Worm (Caenorhabditis elegans) whole organism, L4/young adult: ENCODE measurements around the gene F21G4.1.

Source experiments
- W03F9.2 ChIP-seq: fragments of 150-350 bp; optimal IDR thresholded peaks from 2 replicates; lab custom pipeline; 2014; ENCODE audit warnings: missing biosample characterization, missing genetic modification characterization
- dao-5 ChIP-seq: sonication (generic microtip); optimal IDR thresholded peaks from 2 replicates; lab custom pipeline; 2016; ENCODE audit warnings: missing genotype, missing genetic modification characterization, moderate library complexity, missing compliant biosample characterization
- him-1 ChIP-seq: sonication (generic microtip); optimal IDR thresholded peaks from 2 replicates; lab custom pipeline; 2016; ENCODE audit warnings: missing genotype, missing genetic modification reagents, missing genetic modification characterization, missing compliant biosample characterization

F21G4.1 gene

DNA sequence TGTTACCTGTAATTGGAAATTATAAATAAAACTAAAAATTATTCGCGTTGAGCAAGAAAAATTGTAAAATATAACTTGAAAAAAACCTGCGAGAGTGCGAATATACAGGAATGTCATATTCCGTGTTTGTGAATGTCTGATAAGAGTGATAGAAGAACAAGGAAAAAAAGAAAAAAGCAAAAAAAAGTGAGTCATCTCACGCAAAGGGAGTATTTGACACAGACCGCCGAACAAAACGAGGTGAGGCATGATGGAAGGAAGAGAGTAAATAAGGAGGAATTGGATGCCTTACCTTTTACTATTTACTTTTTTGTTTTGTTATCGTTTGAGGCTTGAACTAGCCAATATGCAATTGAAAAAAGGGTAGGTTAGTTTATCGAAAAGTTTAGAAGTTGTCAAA, at the start of gene F21G4.1:
Gene F21G4.1, minus strand, starts transcription at position 6 of the 400 bp plus-strand sequence.
- no peak for TF ChIP-seq dao-5

DNA sequence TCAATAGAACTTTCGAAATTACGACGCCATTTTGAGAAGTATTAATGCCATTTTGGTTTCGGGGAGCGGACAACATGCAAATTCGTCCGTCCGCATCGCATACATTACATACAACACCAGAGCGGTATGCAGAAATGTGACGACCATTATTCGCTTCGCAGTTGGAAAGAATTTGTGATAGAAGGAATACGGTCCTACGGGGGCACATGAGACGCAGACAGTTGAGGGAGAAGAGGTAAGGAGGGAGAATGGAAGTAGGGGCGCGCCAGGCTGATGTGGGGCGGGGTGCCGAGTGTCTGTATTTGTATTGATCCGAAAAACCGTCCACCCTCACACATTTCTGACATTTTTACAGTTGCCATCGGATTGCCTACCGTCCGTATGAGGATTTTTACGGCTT, 49.3 kb upstream of the F21G4.1 start:
- TF ChIP-seq him-1 (no peak), W03F9.2 (no peak), dao-5 (no peak)

ce11 chrX:9940524-9940923, 48.4 kb upstream of the F21G4.1 start:
- no peak for TF ChIP-seq him-1
- TF ChIP-seq W03F9.2: no peak
- no peak for TF ChIP-seq dao-5

DNA sequence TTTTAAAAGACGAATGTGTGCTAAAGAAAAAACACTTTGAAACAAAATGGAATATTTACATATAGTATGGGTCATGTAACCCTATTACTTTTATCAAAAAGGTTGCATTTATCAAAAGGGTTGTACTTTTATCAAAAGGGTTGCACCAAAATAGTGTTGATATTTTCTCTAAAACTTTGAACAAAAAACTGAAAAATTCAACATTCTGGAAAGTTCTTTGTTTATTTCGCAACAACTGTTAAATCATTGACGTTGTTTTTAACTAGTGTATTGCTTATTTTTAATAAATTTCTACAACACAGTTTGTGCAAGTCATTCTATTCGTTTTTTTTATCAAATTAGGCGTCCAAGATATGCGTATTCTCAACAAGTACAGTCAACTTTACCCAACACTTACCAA, 46.4 kb upstream of the F21G4.1 start, which contains the start of the genes C17G1.5 and C17G1.14:
Gene C17G1.5, plus strand, starts transcription at position 266 of the 400 bp plus-strand sequence.
Gene C17G1.14, plus strand, starts transcription at position 277 of the 400 bp plus-strand sequence.
- TF ChIP-seq him-1 (no peak), W03F9.2 (no peak), dao-5 (no peak)

ce11 chrX:9938091-9938490, 46.0 kb upstream of the F21G4.1 start:
- no peak for TF ChIP-seq dao-5
- no peak for TF ChIP-seq W03F9.2
- TF ChIP-seq him-1: no peak

DNA sequence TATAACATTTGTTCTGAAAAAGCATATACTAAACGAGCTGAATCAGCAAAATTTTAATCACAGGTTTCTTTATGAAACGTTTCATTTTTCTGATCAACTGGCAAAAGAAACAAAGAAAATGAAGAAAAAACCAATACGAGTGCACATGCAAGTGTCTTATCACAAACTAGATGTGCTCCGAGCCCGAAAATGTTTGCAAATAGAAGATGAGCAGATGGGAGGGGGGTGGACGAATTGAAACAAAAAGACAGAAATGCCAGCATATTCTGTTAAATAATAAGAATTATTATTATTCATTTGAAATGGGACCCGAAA, 41.8 kb upstream of the F21G4.1 start:
- no peak for TF ChIP-seq W03F9.2
- TF ChIP-seq him-1: no peak
- no peak for TF ChIP-seq dao-5

DNA sequence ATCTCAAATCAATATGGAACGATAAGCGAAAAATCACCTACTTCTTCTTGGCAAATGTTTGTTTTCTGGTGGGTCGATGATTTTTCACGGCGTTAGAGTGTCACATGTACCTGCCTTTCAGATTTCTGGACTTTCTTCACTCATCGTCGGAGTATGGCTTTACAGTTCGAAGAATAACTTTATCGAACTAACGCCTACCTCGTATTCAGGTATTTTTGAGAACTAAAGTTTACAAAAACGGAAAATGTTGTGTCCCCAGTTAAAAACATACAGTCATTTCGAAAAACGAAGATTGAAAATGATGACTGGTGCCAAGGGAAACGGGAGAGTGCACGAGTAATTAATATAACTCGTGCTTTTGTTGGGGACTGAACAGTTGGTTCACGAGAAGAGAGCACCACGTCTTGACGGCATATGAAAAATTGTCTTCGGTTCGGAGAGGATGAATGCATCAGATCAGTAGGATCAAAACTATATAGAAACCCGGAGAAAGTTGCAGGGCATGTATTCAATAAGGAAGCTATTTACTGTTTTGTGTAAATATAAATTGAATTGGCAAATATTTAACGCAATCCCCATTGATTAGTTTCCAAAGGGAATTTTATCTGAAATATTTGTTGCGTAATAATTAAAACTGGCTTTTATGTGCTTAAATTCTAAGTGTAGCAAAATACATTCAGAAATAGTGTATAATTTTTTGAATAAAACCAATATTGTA, 41.3 kb upstream of the F21G4.1 start:
- no peak for TF ChIP-seq dao-5
- no peak for TF ChIP-seq W03F9.2
- TF ChIP-seq him-1: no peak

- peak; percentile 66 for TF ChIP-seq W03F9.2
- TF ChIP-seq him-1: no peak
Observed at ce11 chrX:9932226-9932773, 40.2 kb upstream of the F21G4.1 start, which contains the start of gene tsp-21. Gene tsp-21 (plus strand): TSS chrX:9932371.

DNA sequence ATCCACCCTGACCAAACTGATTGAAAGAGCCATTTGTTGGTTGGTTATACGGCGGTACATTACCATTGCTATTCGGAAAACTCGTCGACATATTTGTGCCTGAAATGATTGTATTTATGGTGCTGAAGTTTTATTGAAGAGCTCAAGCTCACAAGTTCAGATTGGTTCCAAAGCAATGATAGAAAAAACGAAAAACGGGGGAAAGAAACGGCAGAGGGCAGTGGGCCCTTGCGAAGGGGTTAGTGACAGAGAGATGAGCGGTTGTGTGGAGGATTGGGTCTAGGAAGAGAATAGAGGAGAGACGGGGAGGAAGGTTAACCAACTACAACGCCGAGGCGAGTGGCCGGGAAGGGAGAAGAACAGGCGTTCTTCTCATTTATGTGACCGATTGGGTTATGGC, 39.2 kb upstream of the F21G4.1 start, which contains the start of gene nra-3:
Gene nra-3, minus strand, starts transcription at position 101 of the 400 bp plus-strand sequence.
- TF ChIP-seq W03F9.2: no peak
- TF ChIP-seq him-1: no peak
- no peak for TF ChIP-seq dao-5

ce11 chrX:9927993-9928392, 35.9 kb upstream of the F21G4.1 start:
- TF ChIP-seq W03F9.2 (no peak), dao-5 (no peak), him-1 (no peak)

DNA sequence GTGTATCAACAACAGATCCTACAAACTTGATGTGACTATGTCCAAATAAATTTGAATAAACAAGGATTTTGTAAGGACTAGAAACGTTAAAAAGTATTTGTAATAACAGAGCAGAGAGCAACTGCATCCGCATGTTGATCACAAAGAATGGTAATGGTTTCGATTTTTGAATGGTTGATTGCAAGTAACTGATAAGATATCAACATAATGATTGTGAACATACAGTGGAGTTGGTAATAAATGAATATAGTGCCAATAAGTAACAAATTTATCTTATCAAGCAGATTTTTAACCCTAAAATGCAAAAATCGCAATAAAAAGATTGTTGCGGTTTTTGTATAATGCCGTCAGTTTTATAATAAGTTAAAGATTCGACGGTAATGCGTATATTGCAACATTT, 32.8 kb upstream of the F21G4.1 start, which contains the start of gene ugt-23:
Gene ugt-23, minus strand, starts transcription at position 212 of the 400 bp plus-strand sequence.
- no peak for TF ChIP-seq him-1
- no peak for TF ChIP-seq dao-5
- TF ChIP-seq W03F9.2: no peak

- TF ChIP-seq dao-5 (no peak), him-1 (no peak), W03F9.2 (no peak)
Observed at ce11 chrX:9921257-9921656, 29.1 kb upstream of the F21G4.1 start, which contains the start of gene C17G1.2. Gene C17G1.2 (plus strand): TSS chrX:9921557.

ce11 chrX:9918997-9919396, 26.9 kb upstream of the F21G4.1 start, which contains the start of gene folr-1:
Gene folr-1 (plus strand): TSS chrX:9919297.
- TF ChIP-seq W03F9.2 (no peak), him-1 (no peak), dao-5 (no peak)

DNA sequence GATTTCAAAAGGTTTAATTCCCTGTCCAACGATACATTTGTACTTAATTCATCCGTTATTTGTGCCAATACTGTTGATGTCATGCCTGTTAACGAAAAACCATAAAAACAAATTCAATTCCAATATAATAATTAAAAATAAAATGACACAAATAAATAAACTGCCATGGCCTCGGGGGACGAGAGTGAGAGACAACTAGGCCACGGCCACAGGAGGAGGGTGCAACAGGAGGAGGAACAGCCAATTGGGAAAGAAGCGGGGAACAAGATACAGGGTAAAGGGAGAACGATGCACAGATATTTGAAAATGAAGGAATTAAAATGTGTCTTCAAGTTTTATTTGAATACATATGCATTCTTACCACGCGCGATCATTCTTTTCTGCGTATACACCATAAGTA, 25.2 kb upstream of the F21G4.1 start, which contains the start of gene F21G4.6:
Gene F21G4.6, minus strand, starts transcription at position 87 of the 400 bp plus-strand sequence.
- TF ChIP-seq him-1 (no peak), dao-5 (no peak), W03F9.2 (no peak)

- TF ChIP-seq dao-5 (no peak), W03F9.2 (no peak), him-1 (no peak)
Observed at ce11 chrX:9905840-9906239, 13.7 kb upstream of the F21G4.1 start, which contains the start of gene F21G4.5. Gene F21G4.5 (plus strand): TSS chrX:9906140.

ce11 chrX:9899426-9900131, 7.5 kb upstream of the F21G4.1 start, which contains the start of gene phf-34:
Gene phf-34 (minus strand): TSS chrX:9899476.
- no peak for TF ChIP-seq dao-5
- TF ChIP-seq him-1: no peak
- TF ChIP-seq W03F9.2: peak; percentile 42
